Worm (Caenorhabditis elegans) whole organism, L3 larva: ENCODE measurements around the gene Y67A10A.7.

Experiments
- R02D3.7 ChIP-seq: fragments of 150-350 bp; optimal IDR thresholded peaks from 2 replicates; lab custom pipeline; 2014; ENCODE audit warnings: missing biosample characterization, missing genetic modification characterization
- ZK546.5 ChIP-seq: sonication (generic microtip); optimal IDR thresholded peaks from 2 replicates; lab custom pipeline; 2017; ENCODE audit warnings: missing biosample characterization, missing genetic modification characterization
- ama-1 ChIP-seq: fragments of 150-350 bp; optimal IDR thresholded peaks from 2 replicates; lab custom pipeline; 2018
- ceh-28 ChIP-seq: fragments of 150-350 bp; optimal IDR thresholded peaks from 2 replicates; lab custom pipeline; 2014; ENCODE audit warnings: missing biosample characterization, missing genetic modification reagents, missing genetic modification characterization
- ceh-82 ChIP-seq: fragments of 150-350 bp; optimal IDR thresholded peaks from 2 replicates; lab custom pipeline; 2014; ENCODE audit warnings: missing biosample characterization, missing genetic modification characterization
- ceh-9 ChIP-seq: sonication (generic microtip); optimal IDR thresholded peaks from 2 replicates; lab custom pipeline; 2018; ENCODE audit warnings: missing biosample characterization, missing genetic modification characterization
- daf-12 ChIP-seq: fragments of 150-350 bp; optimal IDR thresholded peaks from 2 replicates; lab custom pipeline; 2014; ENCODE audit warnings: missing biosample characterization, missing genetic modification reagents, missing genetic modification characterization
- egl-5 ChIP-seq: fragments of 150-350 bp; optimal IDR thresholded peaks from 2 replicates; lab custom pipeline; 2017; ENCODE audit warnings: missing biosample characterization, missing genetic modification reagents, missing genetic modification characterization, inconsistent platforms
- elt-1 ChIP-seq: fragments of 150-350 bp; optimal IDR thresholded peaks from 2 replicates; lab custom pipeline; 2014; ENCODE audit warnings: missing biosample characterization, missing genetic modification characterization
- elt-2 ChIP-seq: sonication (generic microtip); optimal IDR thresholded peaks from 2 replicates; lab custom pipeline; 2016; ENCODE audit warnings: missing genetic modification reagents, mild to moderate bottlenecking, missing genetic modification characterization, missing compliant biosample characterization
- fkh-10 ChIP-seq: sonication (generic microtip); optimal IDR thresholded peaks from 2 replicates; lab custom pipeline; 2017; ENCODE audit warnings: missing biosample characterization, missing genetic modification reagents, missing genetic modification characterization
- fkh-2 ChIP-seq: fragments of 150-350 bp; optimal IDR thresholded peaks from 2 replicates; lab custom pipeline; 2014; ENCODE audit warnings: missing biosample characterization, missing genetic modification reagents, missing genetic modification characterization
- fos-1 ChIP-seq: fragments of 150-350 bp; optimal IDR thresholded peaks from 2 replicates; lab custom pipeline; 2014; ENCODE audit warnings: missing biosample characterization, missing genetic modification characterization
- hmg-11 ChIP-seq: sonication (generic microtip); optimal IDR thresholded peaks from 2 replicates; lab custom pipeline; 2016; ENCODE audit warnings: missing genetic modification characterization, missing compliant biosample characterization
- jun-1 ChIP-seq: fragments of 150-350 bp; optimal IDR thresholded peaks from 2 replicates; lab custom pipeline; 2014; ENCODE audit warnings: missing biosample characterization, missing genetic modification reagents, missing genetic modification characterization
- lin-15B ChIP-seq: fragments of 150-350 bp; optimal IDR thresholded peaks from 2 replicates; lab custom pipeline; 2014; ENCODE audit warnings: missing biosample characterization, missing genetic modification characterization
- lin-39 ChIP-seq: fragments of 150-350 bp; optimal IDR thresholded peaks from 2 replicates; lab custom pipeline; 2018; ENCODE audit warnings: missing biosample characterization, missing genetic modification reagents, missing genetic modification characterization
- lsy-12 ChIP-seq: sonication (generic microtip); optimal IDR thresholded peaks from 2 replicates; lab custom pipeline; 2016; ENCODE audit warnings: mild to moderate bottlenecking, missing genetic modification characterization, missing compliant biosample characterization
- mdl-1 ChIP-seq: fragments of 150-350 bp; optimal IDR thresholded peaks from 2 replicates; lab custom pipeline; 2014; ENCODE audit warnings: missing biosample characterization, missing genetic modification characterization
- mml-1 ChIP-seq: fragments of 150-350 bp; sonication (generic microtip); optimal IDR thresholded peaks from 3 replicates; lab custom pipeline; 2014; ENCODE audit warnings: missing biosample characterization, missing genetic modification characterization
- nhr-11 ChIP-seq: fragments of 150-350 bp; optimal IDR thresholded peaks from 2 replicates; lab custom pipeline; 2014; ENCODE audit warnings: missing biosample characterization, missing genetic modification characterization
- nhr-12 ChIP-seq: fragments of 150-350 bp; optimal IDR thresholded peaks from 2 replicates; lab custom pipeline; 2014; ENCODE audit warnings: missing biosample characterization, missing genetic modification characterization
- nhr-23 ChIP-seq: fragments of 150-350 bp; optimal IDR thresholded peaks from 2 replicates; lab custom pipeline; 2014; ENCODE audit warnings: missing biosample characterization, missing genetic modification reagents, missing genetic modification characterization
- nhr-237 ChIP-seq: fragments of 150-350 bp; optimal IDR thresholded peaks from 2 replicates; lab custom pipeline; 2014; ENCODE audit warnings: missing biosample characterization, missing genetic modification characterization
- nhr-25 ChIP-seq: sonication (generic microtip); optimal IDR thresholded peaks from 2 replicates; lab custom pipeline; 2017; ENCODE audit warnings: missing biosample characterization, missing genetic modification characterization
- nhr-43 ChIP-seq: sonication (generic microtip); optimal IDR thresholded peaks from 2 replicates; lab custom pipeline; 2016; ENCODE audit warnings: mild to moderate bottlenecking, missing genetic modification characterization, missing compliant biosample characterization; ENCODE audit not compliant: poor library complexity, severe bottlenecking
- nhr-67 ChIP-seq: fragments of 150-350 bp; optimal IDR thresholded peaks from 2 replicates; lab custom pipeline; 2014; ENCODE audit warnings: missing biosample characterization, missing genetic modification characterization
- nhr-76 ChIP-seq: fragments of 150-350 bp; sonication (generic microtip); optimal IDR thresholded peaks from 5 replicates; lab custom pipeline; 2014; ENCODE audit warnings: missing biosample characterization, missing genetic modification characterization
- nhr-77 ChIP-seq: fragments of 150-350 bp; optimal IDR thresholded peaks from 2 replicates; lab custom pipeline; 2014; ENCODE audit warnings: missing biosample characterization, missing genetic modification characterization
- pha-4 ChIP-seq: fragments of 150-350 bp; optimal IDR thresholded peaks from 2 replicates; lab custom pipeline; 2014; ENCODE audit warnings: missing biosample characterization, missing genetic modification reagents, missing genetic modification characterization
- pqm-1 ChIP-seq: fragments of 150-350 bp; optimal IDR thresholded peaks from 2 replicates; lab custom pipeline; 2017; ENCODE audit warnings: missing biosample characterization, missing genetic modification characterization, inconsistent platforms
- skn-1 ChIP-seq: fragments of 150-350 bp; optimal IDR thresholded peaks from 2 replicates; lab custom pipeline; 2014; ENCODE audit warnings: missing biosample characterization, missing genetic modification characterization
- snpc-4 ChIP-seq: fragments of 150-350 bp; optimal IDR thresholded peaks from 2 replicates; lab custom pipeline; 2014; ENCODE audit warnings: missing biosample characterization, missing genetic modification characterization
- tbx-2 ChIP-seq: sonication (generic microtip); optimal IDR thresholded peaks from 2 replicates; lab custom pipeline; 2016; ENCODE audit warnings: mild to moderate bottlenecking, missing genetic modification characterization, missing compliant biosample characterization
- unc-62 ChIP-seq: fragments of 150-350 bp; sonication (generic microtip); optimal IDR thresholded peaks from 4 replicates; lab custom pipeline; 2014; ENCODE audit warnings: missing biosample characterization, missing genetic modification reagents, missing genetic modification characterization
- zag-1 ChIP-seq: fragments of 150-350 bp; optimal IDR thresholded peaks from 2 replicates; lab custom pipeline; 2014; ENCODE audit warnings: missing biosample characterization, missing genetic modification characterization
- ztf-11 ChIP-seq: fragments of 150-350 bp; optimal IDR thresholded peaks from 2 replicates; lab custom pipeline; 2014; ENCODE audit warnings: missing biosample characterization, missing genetic modification characterization
- ztf-4 ChIP-seq: fragments of 150-350 bp; optimal IDR thresholded peaks from 2 replicates; lab custom pipeline; 2014; ENCODE audit warnings: missing biosample characterization, missing genetic modification characterization

Gene Y67A10A.7

DNA sequence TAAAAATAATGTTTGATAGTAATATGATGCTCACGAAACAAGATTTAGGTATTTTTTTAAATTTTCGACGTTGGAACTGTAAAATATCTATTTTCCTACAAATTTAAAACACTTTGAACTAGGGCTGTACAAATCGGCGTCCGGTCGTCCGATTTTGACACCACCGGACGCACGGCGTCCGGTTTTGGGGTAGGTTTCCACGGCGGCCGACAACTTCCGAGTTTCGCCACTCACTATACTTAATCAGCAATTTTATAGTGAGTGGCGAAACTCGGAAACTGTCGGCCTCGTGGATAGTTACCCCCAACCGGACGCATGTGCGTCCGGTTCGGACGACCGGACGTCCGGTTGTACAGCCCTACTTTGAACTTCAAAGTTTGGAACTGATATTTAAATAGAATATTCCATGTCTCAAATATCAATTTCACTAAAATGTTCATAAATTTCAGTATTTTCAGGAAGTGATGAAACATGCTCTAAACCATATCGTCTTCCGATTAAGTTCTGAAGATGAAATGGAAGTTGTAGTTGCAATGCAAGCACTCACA is 3.4 kb downstream of the Y67A10A.7 start:
- TF ChIP-seq elt-2 (tag; lab: Kevin White, UChicago) (no peak), R02D3.7 (tag; lab: Kevin White, UChicago) (no peak), tbx-2 (tag; lab: Kevin White, UChicago) (no peak), ZK546.5 (tag; lab: Kevin White, UChicago) (no peak), nhr-23 (no peak), nhr-67 (tag; lab: Kevin White, UChicago) (no peak), nhr-11 (tag; lab: Kevin White, UChicago) (no peak), nhr-77 (no peak), mdl-1 (no peak), lin-39 (tag; lab: Kevin White, UChicago) (no peak)

ce11 chrIV:14377850-14378249 is 3.9 kb downstream of the Y67A10A.7 start:
- TF ChIP-seq mml-1 (no peak), lin-15B (tag; lab: Kevin White, UChicago) (no peak), pha-4 (tag; lab: Kevin White, UChicago) (no peak), nhr-25 (tag; lab: Kevin White, UChicago) (no peak), lin-39 (tag; lab: Kevin White, UChicago) (no peak), snpc-4 (tag; lab: Kevin White, UChicago) (no peak), ZK546.5 (tag; lab: Kevin White, UChicago) (no peak), fos-1 (tag; lab: Kevin White, UChicago) (no peak), ceh-28 (tag; lab: Kevin White, UChicago) (no peak), R02D3.7 (tag; lab: Kevin White, UChicago) (no peak), ceh-9 (tag; lab: Kevin White, UChicago) (no peak), elt-1 (tag; lab: Kevin White, UChicago) (no peak), nhr-77 (no peak), nhr-11 (tag; lab: Kevin White, UChicago) (no peak), elt-2 (tag; lab: Kevin White, UChicago) (no peak)
- TF ChIP-seq, all 47 proteins: peak for 0

- TF ChIP-seq daf-12 (tag; lab: Kevin White, UChicago) (no peak), snpc-4 (tag; lab: Kevin White, UChicago) (no peak), ztf-4 (tag; lab: Kevin White, UChicago) (no peak), ztf-11 (tag; lab: Kevin White, UChicago) (no peak), skn-1 (tag; lab: Kevin White, UChicago) (no peak), nhr-237 (no peak), ama-1 (lab: Kevin White, UChicago) (no peak), hmg-11 (tag; lab: Kevin White, UChicago) (no peak), nhr-76 (tag; lab: Kevin White, UChicago) (no peak), egl-5 (tag; lab: Kevin White, UChicago) (no peak), nhr-43 (tag; lab: Kevin White, UChicago) (no peak), nhr-77 (no peak), tbx-2 (tag; lab: Kevin White, UChicago) (no peak), fkh-2 (tag; lab: Kevin White, UChicago) (no peak), lin-15B (tag; lab: Kevin White, UChicago) (no peak), unc-62 (GFP tag; lab: Kevin White, UChicago) (no peak), fkh-10 (GFP tag; lab: Kevin White, UChicago) (no peak), ceh-82 (tag; lab: Kevin White, UChicago) (no peak), pqm-1 (tag; lab: Kevin White, UChicago) (no peak), ZK546.5 (tag; lab: Kevin White, UChicago) (no peak)
These were observed 5.3 kb downstream of the Y67A10A.7 start for ce11 chrIV:14379191-14379590.

- no peak for TF ChIP-seq ama-1 (lab: Kevin White, UChicago)
- no peak for TF ChIP-seq nhr-11 (tag; lab: Kevin White, UChicago)
- TF ChIP-seq nhr-12 (tag; lab: Kevin White, UChicago): no peak
- no peak for TF ChIP-seq nhr-67 (tag; lab: Kevin White, UChicago)
- no peak for TF ChIP-seq zag-1 (tag; lab: Kevin White, UChicago)
- TF ChIP-seq elt-1 (tag; lab: Kevin White, UChicago): no peak
- TF ChIP-seq lin-15B (tag; lab: Kevin White, UChicago): no peak
- no peak for TF ChIP-seq jun-1 (tag; lab: Kevin White, UChicago)
- TF ChIP-seq lin-39 (tag; lab: Kevin White, UChicago): no peak
- TF ChIP-seq pqm-1 (tag; lab: Kevin White, UChicago): no peak
- TF ChIP-seq ztf-11 (tag; lab: Kevin White, UChicago): no peak
- TF ChIP-seq nhr-77: no peak
- TF ChIP-seq lsy-12 (tag; lab: Kevin White, UChicago): no peak
- TF ChIP-seq ztf-4 (tag; lab: Kevin White, UChicago): no peak
These were observed 9.6 kb downstream of the Y67A10A.7 start, which contains the start of gene paqr-3 for ce11 chrIV:14383474-14383873. TSS of gene paqr-3 (minus strand) at chrIV:14383683.
